Worm (Caenorhabditis elegans) whole organism, L2 larva: Measurements from ENCODE around the gene lnp-1.

Experiments used
- C34F6.9 ChIP-seq: fragments of 150-350 bp; optimal IDR thresholded peaks from 2 replicates; lab custom pipeline; 2014; ENCODE audit warnings: missing biosample characterization, missing genetic modification characterization
- F13H6.1 ChIP-seq: sonication (generic microtip); optimal IDR thresholded peaks from 2 replicates; lab custom pipeline; 2016; ENCODE audit warnings: missing genetic modification characterization, missing compliant biosample characterization
- R02D3.7 ChIP-seq: fragments of 150-350 bp; optimal IDR thresholded peaks from 2 replicates; lab custom pipeline; 2014; ENCODE audit warnings: missing biosample characterization, missing genetic modification characterization
- aly-2 ChIP-seq: fragments of 150-350 bp; optimal IDR thresholded peaks from 2 replicates; lab custom pipeline; 2014; ENCODE audit warnings: missing biosample characterization, missing genetic modification characterization
- blmp-1 ChIP-seq: sonication (generic microtip); optimal IDR thresholded peaks from 2 replicates; lab custom pipeline; 2017; ENCODE audit warnings: missing genetic modification characterization, mild to moderate bottlenecking, missing compliant biosample characterization, antibody characterized with exemption, moderate library complexity; ENCODE audit not compliant: insufficient read depth
- crh-2 ChIP-seq: sonication (generic microtip); optimal IDR thresholded peaks from 2 replicates; lab custom pipeline; 2017; ENCODE audit warnings: missing biosample characterization, missing genetic modification characterization
- dmd-4 ChIP-seq: sonication (generic microtip); optimal IDR thresholded peaks from 2 replicates; lab custom pipeline; 2017; ENCODE audit warnings: missing biosample characterization, missing genetic modification characterization
- elt-1 ChIP-seq: fragments of 150-350 bp; optimal IDR thresholded peaks from 2 replicates; lab custom pipeline; 2014; ENCODE audit warnings: missing biosample characterization, missing genetic modification characterization
- fos-1 ChIP-seq: fragments of 150-350 bp; optimal IDR thresholded peaks from 2 replicates; lab custom pipeline; 2014; ENCODE audit warnings: missing biosample characterization, missing genetic modification characterization
- gmeb-1 ChIP-seq: fragments of 150-350 bp; optimal IDR thresholded peaks from 2 replicates; lab custom pipeline; 2014; ENCODE audit warnings: missing biosample characterization, missing genetic modification characterization
- lin-13 ChIP-seq: fragments of 150-350 bp; optimal IDR thresholded peaks from 2 replicates; lab custom pipeline; 2014; ENCODE audit warnings: missing biosample characterization, missing genetic modification reagents, missing genetic modification characterization
- lsy-2 ChIP-seq, 2 experiments: fragments of 150-350 bp in 1 of 2; sonication (generic microtip) in 1 of 2; optimal IDR thresholded peaks; 2 replicates each; lab custom pipeline; 2014 to 2017; ENCODE audit warnings: missing biosample characterization in 2 of 2, missing genetic modification characterization in 2 of 2
- mab-5 ChIP-seq: fragments of 150-350 bp; optimal IDR thresholded peaks from 2 replicates; lab custom pipeline; 2014; ENCODE audit warnings: missing biosample characterization, missing genetic modification characterization
- mbf-1 ChIP-seq: sonication (generic microtip); optimal IDR thresholded peaks from 2 replicates; lab custom pipeline; 2017; ENCODE audit warnings: missing biosample characterization, missing genetic modification characterization
- mdl-1 ChIP-seq, 2 experiments: fragments of 150-350 bp in 1 of 2; sonication (generic microtip) in 1 of 2; optimal IDR thresholded peaks; 2 replicates each; lab custom pipeline; 2017; ENCODE audit warnings: missing biosample characterization in 2 of 2, missing genetic modification characterization in 2 of 2
- nhr-10 ChIP-seq: sonication (generic microtip); optimal IDR thresholded peaks from 2 replicates; lab custom pipeline; 2017; ENCODE audit warnings: missing biosample characterization, missing genetic modification characterization
- nhr-12 ChIP-seq: fragments of 150-350 bp; optimal IDR thresholded peaks from 2 replicates; lab custom pipeline; 2014; ENCODE audit warnings: missing biosample characterization, missing genetic modification characterization
- nhr-129 ChIP-seq: fragments of 150-350 bp; optimal IDR thresholded peaks from 2 replicates; lab custom pipeline; 2014; ENCODE audit warnings: missing biosample characterization, missing genetic modification characterization
- nhr-23 ChIP-seq: fragments of 150-350 bp; optimal IDR thresholded peaks from 2 replicates; lab custom pipeline; 2014; ENCODE audit warnings: missing biosample characterization, missing genetic modification reagents, missing genetic modification characterization
- nhr-237 ChIP-seq: fragments of 150-350 bp; optimal IDR thresholded peaks from 2 replicates; lab custom pipeline; 2014; ENCODE audit warnings: missing biosample characterization, missing genetic modification characterization
- nhr-25 ChIP-seq: fragments of 150-350 bp; sonication (generic microtip); optimal IDR thresholded peaks from 3 replicates; lab custom pipeline; 2014; ENCODE audit warnings: missing biosample characterization, missing genetic modification characterization
- nhr-6 ChIP-seq: fragments of 150-350 bp; optimal IDR thresholded peaks from 2 replicates; lab custom pipeline; 2014; ENCODE audit warnings: missing biosample characterization, missing genetic modification characterization
- skn-1 ChIP-seq: sonication (generic microtip); optimal IDR thresholded peaks from 2 replicates; lab custom pipeline; 2017; ENCODE audit warnings: missing biosample characterization, missing genetic modification characterization
- sma-3 ChIP-seq: sonication (generic microtip); optimal IDR thresholded peaks from 2 replicates; lab custom pipeline; 2016; ENCODE audit warnings: missing genetic modification reagents, missing genetic modification characterization, missing compliant biosample characterization
- sma-9 ChIP-seq, 2 experiments: fragments of 150-350 bp in 1 of 2; sonication (generic microtip) in 1 of 2; optimal IDR thresholded peaks; 2 replicates each; lab custom pipeline; 2014 to 2016; ENCODE audit warnings: missing genetic modification characterization in 2 of 2, mild to moderate bottlenecking in 1 of 2, missing biosample characterization in 1 of 2, missing compliant biosample characterization in 1 of 2, missing genetic modification reagents in 1 of 2, moderate library complexity in 1 of 2
- snpc-4 ChIP-seq: fragments of 150-350 bp; optimal IDR thresholded peaks from 2 replicates; lab custom pipeline; 2014; ENCODE audit warnings: missing biosample characterization, missing genetic modification characterization
- unc-39 ChIP-seq: fragments of 150-350 bp; optimal IDR thresholded peaks from 2 replicates; lab custom pipeline; 2014; ENCODE audit warnings: missing biosample characterization, missing genetic modification characterization
- unc-55 ChIP-seq: fragments of 150-350 bp; sonication (generic microtip); optimal IDR thresholded peaks from 3 replicates; lab custom pipeline; 2014; ENCODE audit warnings: missing biosample characterization, missing genetic modification reagents, missing genetic modification characterization
- unc-62 ChIP-seq: fragments of 150-350 bp; optimal IDR thresholded peaks from 2 replicates; lab custom pipeline; 2014; ENCODE audit warnings: missing biosample characterization, missing genetic modification reagents, missing genetic modification characterization
- zag-1 ChIP-seq: fragments of 150-350 bp; optimal IDR thresholded peaks from 2 replicates; lab custom pipeline; 2014; ENCODE audit warnings: missing biosample characterization, missing genetic modification characterization
- ztf-11 ChIP-seq: sonication (generic microtip); optimal IDR thresholded peaks from 2 replicates; lab custom pipeline; 2017; ENCODE audit warnings: missing biosample characterization, missing genetic modification characterization
- ztf-4 ChIP-seq: fragments of 150-350 bp; optimal IDR thresholded peaks from 2 replicates; lab custom pipeline; 2014; ENCODE audit warnings: missing biosample characterization, missing genetic modification characterization

The lnp-1 gene

DNA sequence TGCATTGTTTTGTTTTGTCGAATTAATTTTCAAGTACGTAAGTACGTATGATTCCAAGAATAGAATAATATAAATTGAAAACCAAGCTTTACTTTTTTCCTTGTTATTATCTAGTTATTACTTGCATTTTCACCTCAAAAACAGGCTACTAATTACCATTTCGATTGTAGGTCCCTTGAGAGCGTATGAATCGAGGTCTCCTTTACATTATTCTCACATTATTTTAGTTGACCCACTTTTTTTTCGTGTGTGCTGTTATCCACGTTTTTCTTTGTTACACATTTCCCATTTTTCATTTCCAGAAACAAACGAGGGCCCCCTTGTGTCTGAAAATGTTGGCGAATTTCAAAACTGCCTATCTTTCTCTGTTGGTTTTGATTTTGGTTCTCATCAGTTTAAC is 26.7 kb upstream of the lnp-1 start, which contains the start of gene C05E11.6:
Gene C05E11.6 (plus strand): TSS at position 301 of the 400 bp plus-strand sequence.
- TF ChIP-seq sma-9 (GFP tag; optimal IDR thresholded peaks at IDR 0.05; lab: Kevin White, UChicago) (no peak), sma-9 (tag; optimal IDR thresholded peaks at IDR 0.05; lab: Kevin White, UChicago) (no peak), mdl-1 (tag; optimal IDR thresholded peaks at IDR 0.05; lab: Kevin White, UChicago) (no peak), skn-1 (tag; lab: Kevin White, UChicago) (no peak), nhr-237 (tag; lab: Kevin White, UChicago) (no peak), crh-2 (no peak), sma-3 (no peak), blmp-1 (tag; lab: Kevin White, UChicago) (no peak), mbf-1 (no peak), nhr-6 (tag; lab: Kevin White, UChicago) (no peak), nhr-10 (tag; lab: Kevin White, UChicago) (no peak), R02D3.7 (tag; lab: Kevin White, UChicago) (no peak), aly-2 (no peak), nhr-25 (no peak), nhr-12 (tag; lab: Kevin White, UChicago) (no peak), gmeb-1 (tag; lab: Kevin White, UChicago) (no peak), unc-62 (GFP tag; lab: Kevin White, UChicago) (no peak), mab-5 (tag; lab: Kevin White, UChicago) (no peak), unc-55 (GFP tag; lab: Kevin White, UChicago) (no peak), ztf-4 (tag; lab: Kevin White, UChicago) (no peak), dmd-4 (tag; lab: Kevin White, UChicago) (no peak)

DNA sequence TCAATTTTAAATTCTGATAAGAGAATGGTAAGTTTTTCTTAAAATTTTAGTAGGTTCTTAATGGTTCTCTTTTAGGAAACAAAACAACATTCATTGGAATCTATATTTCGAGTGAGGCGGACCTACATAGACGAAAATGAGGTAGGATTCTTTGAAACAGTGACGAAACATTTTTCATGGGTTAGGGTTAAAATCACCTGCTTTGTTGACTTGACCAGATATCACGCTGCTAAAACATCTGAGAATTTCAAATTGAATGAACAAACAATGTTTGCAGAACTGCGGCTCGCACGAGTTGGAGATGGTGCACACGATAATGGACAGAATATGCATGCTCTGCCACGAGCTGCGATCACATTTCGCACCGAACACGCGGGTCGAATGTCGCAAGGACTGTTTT is 26.3 kb upstream of the lnp-1 start:
- TF ChIP-seq snpc-4 (tag; lab: Kevin White, UChicago): no peak
- TF ChIP-seq nhr-25: no peak
- no peak for TF ChIP-seq nhr-12 (tag; lab: Kevin White, UChicago)
- TF ChIP-seq ztf-11 (tag; lab: Kevin White, UChicago): no peak
- no peak for TF ChIP-seq zag-1 (tag; lab: Kevin White, UChicago)
- TF ChIP-seq F13H6.1 (tag; lab: Kevin White, UChicago): no peak
- TF ChIP-seq sma-3: no peak
- TF ChIP-seq C34F6.9 (tag; lab: Kevin White, UChicago): no peak
- TF ChIP-seq nhr-10 (tag; lab: Kevin White, UChicago): no peak
- no peak for TF ChIP-seq elt-1 (tag; lab: Kevin White, UChicago)
- no peak for TF ChIP-seq nhr-6 (tag; lab: Kevin White, UChicago)
- no peak for TF ChIP-seq unc-39 (tag; lab: Kevin White, UChicago)
- no peak for TF ChIP-seq mab-5 (tag; lab: Kevin White, UChicago)
- TF ChIP-seq nhr-23 (tag; lab: Kevin White, UChicago): no peak

DNA sequence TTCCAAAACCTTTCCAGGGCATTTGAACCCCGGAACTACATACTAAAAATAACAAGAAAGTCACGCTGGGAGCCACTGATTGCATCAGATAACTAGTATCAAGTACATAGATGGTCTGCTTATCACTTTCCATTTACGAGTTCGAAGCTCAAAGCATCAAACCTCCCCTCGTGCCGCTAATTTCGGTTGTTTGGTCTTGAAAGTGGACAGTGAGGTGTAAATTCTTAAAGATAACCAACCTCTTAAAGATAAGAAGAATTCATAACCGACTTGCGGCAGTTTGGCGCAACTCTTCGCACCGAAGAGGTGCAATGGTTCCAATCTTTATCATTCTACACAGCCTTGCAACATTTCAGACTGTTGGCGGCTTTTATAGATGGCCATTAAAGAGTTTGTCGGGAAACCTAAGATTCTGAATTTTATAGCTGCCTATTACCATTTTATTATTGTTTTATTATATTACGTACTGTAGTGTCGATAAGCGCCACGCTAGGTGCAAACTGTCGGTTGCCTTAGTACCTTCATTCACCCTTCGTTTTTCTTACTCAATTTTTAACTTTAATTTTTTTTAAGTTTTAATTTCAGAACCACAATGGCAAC is 23.7 kb upstream of the lnp-1 start, which contains the start of gene amt-4:
Gene amt-4 (plus strand): TSS at position 586 of the 600 bp plus-strand sequence.
- TF ChIP-seq fos-1 (tag; lab: Kevin White, UChicago) (peak; percentile 80), unc-55 (GFP tag; lab: Kevin White, UChicago) (no peak), sma-9 (GFP tag; optimal IDR thresholded peaks at IDR 0.05; lab: Kevin White, UChicago) (peak; percentile 82), sma-9 (tag; optimal IDR thresholded peaks at IDR 0.05; lab: Kevin White, UChicago) (no peak), mdl-1 (tag; optimal IDR thresholded peaks at IDR 0.05; lab: Kevin White, UChicago) (peak in 1 of 2 experiments; percentile 56), blmp-1 (tag; lab: Kevin White, UChicago) (no peak), crh-2 (peak; percentile 45), F13H6.1 (tag; lab: Kevin White, UChicago) (peak; percentile 50), mab-5 (tag; lab: Kevin White, UChicago) (no peak), nhr-25 (no peak), lsy-2 (tag; optimal IDR thresholded peaks at IDR 0.05; lab: Kevin White, UChicago) (no peak), nhr-129 (tag; lab: Kevin White, UChicago) (peak; percentile 79), lin-13 (GFP tag; lab: Kevin White, UChicago) (no peak), gmeb-1 (tag; lab: Kevin White, UChicago) (peak; percentile 42)

DNA sequence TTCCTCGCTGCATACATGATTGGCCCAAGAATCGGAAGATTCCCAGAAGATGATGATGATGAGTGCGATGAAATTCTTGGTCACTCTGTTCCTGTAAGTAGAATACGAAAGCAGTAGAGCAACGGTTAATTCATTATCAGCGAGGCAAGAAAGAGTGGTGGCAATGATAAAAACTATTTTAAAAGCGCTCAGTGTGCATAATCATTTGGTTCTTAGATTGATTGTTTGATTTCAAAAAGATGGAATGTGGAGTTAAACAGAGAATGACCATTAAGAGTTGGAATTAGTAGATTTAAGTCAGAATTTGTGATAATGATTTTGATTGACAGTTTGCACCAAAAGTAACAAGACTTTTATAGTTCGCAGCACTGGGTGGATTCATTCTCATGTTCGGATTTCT is 21.5 kb upstream of the lnp-1 start:
- TF ChIP-seq fos-1 (tag; lab: Kevin White, UChicago): peak; percentile 29
- TF ChIP-seq nhr-12 (tag; lab: Kevin White, UChicago): no peak
- TF ChIP-seq sma-9 (GFP tag; optimal IDR thresholded peaks at IDR 0.05; lab: Kevin White, UChicago): peak; percentile 23
- no peak for TF ChIP-seq sma-9 (tag; optimal IDR thresholded peaks at IDR 0.05; lab: Kevin White, UChicago)
